Worm (Caenorhabditis elegans) whole organism, young adult: ENCODE measurements around the gene ZK666.11.

ENCODE experiments used
- B0336.3 ChIP-seq: fragments of 200-800 bp; sonication (Bioruptor generic); IDR thresholded peaks from 2 replicates; pipeline ENCODE4 v1.3.6; 2022; ENCODE audit warnings: missing genetic modification characterization, missing compliant biosample characterization
- F49E8.2 ChIP-seq: sonication (generic microtip); optimal IDR thresholded peaks from 3 replicates; lab custom pipeline; 2017; ENCODE audit warnings: missing genetic modification characterization, mild to moderate bottlenecking, missing compliant biosample characterization, antibody characterized with exemption, moderate library complexity; ENCODE audit not compliant: insufficient read depth
- K12H6.12 ChIP-seq: fragments of 200-800 bp; sonication (Bioruptor generic); optimal IDR thresholded peaks from 2 replicates; lab custom pipeline; 2018; ENCODE audit warnings: mild to moderate bottlenecking, missing genetic modification characterization, missing compliant biosample characterization
- dpl-1 ChIP-seq: fragments of 150-350 bp; optimal IDR thresholded peaks from 2 replicates; lab custom pipeline; 2014; ENCODE audit warnings: missing biosample characterization, missing genetic modification reagents, missing genetic modification characterization
- lsl-1 ChIP-seq: fragments of 200-800 bp; sonication (Bioruptor generic); optimal IDR thresholded peaks from 2 replicates; lab custom pipeline; 2018; ENCODE audit warnings: mild to moderate bottlenecking, missing genetic modification characterization, moderate library complexity, missing compliant biosample characterization
- nfya-1 ChIP-seq: sonication (generic microtip); optimal IDR thresholded peaks from 2 replicates; lab custom pipeline; 2017; ENCODE audit warnings: antibody characterized with exemption, missing compliant biosample characterization, missing genetic modification characterization, borderline replicate concordance; ENCODE audit not compliant: insufficient read depth
- sptf-2 ChIP-seq: fragments of 200-800 bp; sonication (Bioruptor generic); optimal IDR thresholded peaks from 2 replicates; lab custom pipeline; 2018; ENCODE audit warnings: mild to moderate bottlenecking, missing genetic modification characterization, missing compliant biosample characterization
- unc-130 ChIP-seq: sonication (generic microtip); optimal IDR thresholded peaks from 2 replicates; lab custom pipeline; 2016; ENCODE audit warnings: missing genetic modification reagents, missing genetic modification characterization, missing compliant biosample characterization

DNA sequence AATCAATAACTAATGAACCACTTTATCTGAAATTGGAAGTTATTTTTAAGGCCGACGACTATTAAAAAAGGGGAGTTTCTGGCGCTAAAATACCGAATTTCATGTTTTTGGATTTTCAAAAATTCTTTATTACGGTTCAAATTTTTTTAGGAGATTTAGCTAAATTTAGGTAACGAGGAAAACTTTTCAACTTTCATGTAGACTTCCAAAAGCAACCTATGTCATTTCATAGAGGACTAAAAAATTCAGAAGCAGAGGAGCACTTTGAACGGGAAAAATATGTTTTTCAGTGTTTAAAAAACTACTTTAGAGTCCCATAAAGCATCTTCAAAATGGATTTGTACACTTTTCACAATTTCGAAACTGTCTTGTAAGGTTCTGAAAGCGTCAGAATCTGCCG lies 31.1 kb downstream of the ZK666.11 start:
- no peak for TF ChIP-seq lsl-1 (GFP tag; lab: Kevin White, UChicago)
- no peak for TF ChIP-seq nfya-1 (tag; lab: Kevin White, UChicago)
- TF ChIP-seq unc-130 (GFP tag; lab: Kevin White, UChicago), result no peak
- no peak for TF ChIP-seq B0336.3 (GFP tag; lab: Robert Waterston, UW)
- no peak for TF ChIP-seq sptf-2 (GFP tag; lab: Kevin White, UChicago)
- no peak for TF ChIP-seq F49E8.2
- no peak for TF ChIP-seq K12H6.12
- TF ChIP-seq dpl-1, result no peak
